Worm (Caenorhabditis elegans): ENCODE results near the gene F26F2.1.

DNA sequence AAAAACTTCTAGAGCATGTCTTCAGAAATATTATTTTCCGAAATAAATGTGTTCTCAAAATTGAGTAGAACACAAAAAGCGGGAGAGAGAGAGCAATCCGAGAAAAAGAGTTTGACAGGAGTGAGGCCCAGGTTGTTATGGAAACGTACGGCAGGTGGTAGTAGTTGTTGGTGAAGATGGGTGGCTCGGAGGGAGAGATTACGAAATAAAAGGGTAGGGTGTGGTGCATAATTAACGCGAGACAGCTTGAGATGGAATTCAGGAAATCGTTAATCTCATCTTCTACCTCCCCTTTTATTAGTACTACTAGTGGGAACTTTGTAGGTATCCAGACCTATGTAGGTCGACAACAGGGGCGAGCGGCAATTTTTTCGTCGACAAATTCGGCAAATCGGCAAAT lies 27.6 kb downstream of the F26F2.1 start, which contains the start of gene famh-161:
- TF ChIP-seq ref-1 (GFP tag; conservative IDR thresholded peaks at IDR 0.05) (no peak), ztf-23 (GFP tag; IDR thresholded peaks at IDR 0.05) (no peak), klf-2 (GFP tag; conservative IDR thresholded peaks at IDR 0.05) (no peak)
